Worm (Caenorhabditis elegans) whole organism, L4 larva: Measurements from ENCODE around the gene vamp-8.

ENCODE experiments used
- F10B5.3 ChIP-seq: sonication (generic microtip); optimal IDR thresholded peaks from 2 replicates; lab custom pipeline; 2016; ENCODE audit warnings: mild to moderate bottlenecking, missing genetic modification characterization, missing compliant biosample characterization
- F26F4.8 ChIP-seq: fragments of 200-800 bp; sonication (Bioruptor generic); conservative IDR thresholded peaks from 2 replicates; pipeline ENCODE4 v1.3.6; 2022; ENCODE audit warnings: missing genetic modification characterization, missing compliant biosample characterization
- Y5F2A.4 ChIP-seq: fragments of 200-800 bp; sonication (Bioruptor generic); optimal IDR thresholded peaks from 2 replicates; lab custom pipeline; 2018; ENCODE audit warnings: mild to moderate bottlenecking, missing genetic modification characterization, missing compliant biosample characterization
- aha-1 ChIP-seq: fragments of 150-350 bp; peaks from one replicate; lab custom pipeline; 2014; ENCODE audit warnings: missing biosample characterization, missing genetic modification characterization
- ceh-32 ChIP-seq: sonication (generic microtip); optimal IDR thresholded peaks from 2 replicates; lab custom pipeline; 2016; ENCODE audit warnings: mild to moderate bottlenecking, missing genetic modification characterization, missing compliant biosample characterization; ENCODE audit not compliant: poor library complexity
- ceh-44 ChIP-seq: fragments of 200-800 bp; sonication (Bioruptor generic); IDR thresholded peaks from 2 replicates; pipeline ENCODE4 v1.3.6; 2022; ENCODE audit warnings: missing genetic modification reagents, missing genetic modification characterization, missing compliant biosample characterization
- ceh-62 ChIP-seq: sonication (generic microtip); optimal IDR thresholded peaks from 2 replicates; lab custom pipeline; 2017; ENCODE audit warnings: missing biosample characterization, missing genetic modification characterization
- cey-2 ChIP-seq: sonication (generic microtip); optimal IDR thresholded peaks from 3 replicates; lab custom pipeline; 2017; ENCODE audit warnings: missing genetic modification characterization, mild to moderate bottlenecking, missing compliant biosample characterization, antibody characterized with exemption, borderline replicate concordance; ENCODE audit not compliant: insufficient read depth
- daf-16 ChIP-seq, 3 experiments: sonication (generic microtip); optimal IDR thresholded peaks; 2 replicates each; lab custom pipeline; 2016 to 2017; ENCODE audit warnings: missing genetic modification characterization in 3 of 3, missing genetic modification reagents in 3 of 3, mild to moderate bottlenecking in 2 of 3, missing compliant biosample characterization in 2 of 3, missing biosample characterization in 1 of 3, moderate library complexity in 1 of 3
- dmd-9 ChIP-seq: fragments of 200-800 bp; sonication (Bioruptor generic); IDR thresholded peaks from 2 replicates; pipeline ENCODE4 v1.3.6; 2022; ENCODE audit warnings: missing genetic modification reagents, missing genetic modification characterization, missing compliant biosample characterization
- duxl-1 ChIP-seq: sonication (generic microtip); optimal IDR thresholded peaks from 2 replicates; lab custom pipeline; 2016; ENCODE audit warnings: mild to moderate bottlenecking, missing genetic modification characterization, moderate library complexity, missing compliant biosample characterization; ENCODE audit not compliant: poor library complexity
- gei-8 ChIP-seq: fragments of 200-800 bp; sonication (Bioruptor generic); optimal IDR thresholded peaks from 2 replicates; lab custom pipeline; 2018; ENCODE audit warnings: mild to moderate bottlenecking, missing genetic modification characterization, missing compliant biosample characterization
- hlh-30 ChIP-seq: sonication (generic microtip); optimal IDR thresholded peaks from 2 replicates; lab custom pipeline; 2017; ENCODE audit warnings: antibody characterized with exemption, mild to moderate bottlenecking, missing genetic modification characterization, missing compliant biosample characterization; ENCODE audit not compliant: insufficient read depth
- lin-38 ChIP-seq: fragments of 200-800 bp; sonication (Bioruptor generic); IDR thresholded peaks from 2 replicates; pipeline ENCODE4 v1.3.6; 2022; ENCODE audit warnings: missing genetic modification reagents, missing genetic modification characterization, missing compliant biosample characterization
- lir-3 ChIP-seq: sonication (generic microtip); optimal IDR thresholded peaks from 2 replicates; lab custom pipeline; 2016; ENCODE audit warnings: mild to moderate bottlenecking, missing genetic modification characterization, missing compliant biosample characterization
- lsy-2 ChIP-seq, 2 experiments: fragments of 150-350 bp in 1 of 2; sonication (generic microtip) in 1 of 2; optimal IDR thresholded peaks; 2 replicates each; lab custom pipeline; 2014 to 2017; ENCODE audit warnings: missing biosample characterization in 2 of 2, missing genetic modification characterization in 2 of 2
- mdl-1 ChIP-seq, 2 experiments: fragments of 150-350 bp in 1 of 2; sonication (generic microtip) in 1 of 2; optimal IDR thresholded peaks; 2 replicates each; lab custom pipeline; 2014 to 2017; ENCODE audit warnings: missing biosample characterization in 2 of 2, missing genetic modification characterization in 2 of 2
- mdt-29 ChIP-seq: fragments of 200-800 bp; sonication (Bioruptor generic); IDR thresholded peaks from 2 replicates; pipeline ENCODE4 v1.3.6; 2022; ENCODE audit warnings: missing genetic modification reagents, missing genetic modification characterization, missing compliant biosample characterization
- mep-1 ChIP-seq: fragments of 150-350 bp; sonication (generic microtip); optimal IDR thresholded peaks from 3 replicates; lab custom pipeline; 2014; ENCODE audit warnings: missing biosample characterization, missing genetic modification characterization
- nhr-102 ChIP-seq: sonication (generic microtip); optimal IDR thresholded peaks from 2 replicates; lab custom pipeline; 2016; ENCODE audit warnings: mild to moderate bottlenecking, missing genetic modification characterization, moderate library complexity, missing compliant biosample characterization
- nhr-28 ChIP-seq: fragments of 150-350 bp; optimal IDR thresholded peaks from 2 replicates; lab custom pipeline; 2014; ENCODE audit warnings: missing biosample characterization, missing genetic modification characterization
- nhr-48 ChIP-seq: sonication (generic microtip); optimal IDR thresholded peaks from 2 replicates; lab custom pipeline; 2016; ENCODE audit warnings: mild to moderate bottlenecking, missing genetic modification characterization, missing compliant biosample characterization
- nhr-76 ChIP-seq: fragments of 150-350 bp; optimal IDR thresholded peaks from 2 replicates; lab custom pipeline; 2014; ENCODE audit warnings: missing biosample characterization, missing genetic modification characterization
- pha-4 ChIP-seq, 2 experiments: fragments of 150-350 bp in 1 of 2; fragments of 200-800 bp in 1 of 2; sonication (Bioruptor generic) in 1 of 2; IDR thresholded peaks in 1 of 2; optimal IDR thresholded peaks in 1 of 2; 2 replicates each; pipeline versions ENCODE4 v1.3.6 to Lab custom; 2014 to 2022; ENCODE audit warnings: missing genetic modification characterization in 2 of 2, missing genetic modification reagents in 2 of 2, missing biosample characterization in 1 of 2, missing compliant biosample characterization in 1 of 2
- pqm-1 ChIP-seq: sonication (generic microtip); optimal IDR thresholded peaks from 2 replicates; lab custom pipeline; 2017; ENCODE audit warnings: missing biosample characterization, missing genetic modification characterization
- sdz-12 ChIP-seq: fragments of 200-800 bp; sonication (Bioruptor generic); optimal IDR thresholded peaks from 2 replicates; lab custom pipeline; 2018; ENCODE audit warnings: mild to moderate bottlenecking, missing genetic modification characterization, missing compliant biosample characterization
- set-16 ChIP-seq: fragments of 200-800 bp; sonication (Bioruptor generic); IDR thresholded peaks from 2 replicates; pipeline ENCODE4 v1.3.6; 2022; ENCODE audit warnings: missing genetic modification reagents, missing genetic modification characterization, missing compliant biosample characterization
- snpc-1.2 ChIP-seq: fragments of 200-800 bp; sonication (Bioruptor generic); IDR thresholded peaks from 2 replicates; pipeline ENCODE4 v1.3.6; 2022; ENCODE audit warnings: missing genetic modification reagents, missing genetic modification characterization, missing compliant biosample characterization
- tra-1 ChIP-seq: fragments of 200-800 bp; sonication (Bioruptor generic); IDR thresholded peaks from 2 replicates; pipeline ENCODE4 v1.3.6; 2022; ENCODE audit warnings: missing genetic modification reagents, missing genetic modification characterization, missing compliant biosample characterization
- unc-130 ChIP-seq: sonication (generic microtip); optimal IDR thresholded peaks from 2 replicates; lab custom pipeline; 2016; ENCODE audit warnings: missing genetic modification reagents, missing genetic modification characterization, missing compliant biosample characterization
- unc-62 ChIP-seq, 3 experiments: fragments of 150-350 bp in 1 of 3; sonication (generic microtip); optimal IDR thresholded peaks in 2 of 3; peaks in 1 of 3; 1 replicate in 1 of 3; 2 replicates in 2 of 3; lab custom pipeline; 2014 to 2017; ENCODE audit warnings: missing biosample characterization in 3 of 3, missing genetic modification characterization in 3 of 3, missing genetic modification reagents in 3 of 3, missing genotype in 1 of 3
- ztf-7 ChIP-seq: fragments of 150-350 bp; optimal IDR thresholded peaks from 2 replicates; lab custom pipeline; 2014; ENCODE audit warnings: missing biosample characterization, missing genetic modification characterization

vamp-8 gene

ce11 chrIV:13865172-13865571 lies at the start of gene vamp-8:
vamp-8 (minus strand) TSS chrIV:13865196.
- TF ChIP-seq duxl-1 (tag; lab: Kevin White, UChicago) = no peak
- no peak for TF ChIP-seq pha-4 (GFP tag; IDR thresholded peaks at IDR 0.05; lab: Robert Waterston, UW)
- peak; percentile 91 for TF ChIP-seq pha-4 (tag; optimal IDR thresholded peaks at IDR 0.05; lab: Kevin White, UChicago)
- no peak for TF ChIP-seq pqm-1
- no peak for TF ChIP-seq F10B5.3 (tag; lab: Kevin White, UChicago)
- TF ChIP-seq nhr-28 (tag; lab: Kevin White, UChicago) = peak; percentile 76

- no peak for TF ChIP-seq dmd-9 (GFP tag; lab: Robert Waterston, UW)
- TF ChIP-seq snpc-1.2 = 0 out of 2 replicates have a peak, but pooled peaks have one; percentile 21
These were observed 47.9 kb upstream of the vamp-8 start, which contains the start of gene Y37A1A.2 for ce11 chrIV:13912929-13913328. Y37A1A.2 (minus strand) TSS chrIV:13913029.

- TF ChIP-seq Y5F2A.4 (no peak), snpc-1.2 (no peak), mdt-29 (GFP tag; lab: Robert Waterston, UW) (0 out of 2 replicates have a peak, but pooled peaks have one; percentile 47), aha-1 (tag; lab: Kevin White, UChicago) (peak; percentile 12), ztf-7 (tag; lab: Kevin White, UChicago) (no peak), F26F4.8 (no peak), nhr-28 (tag; lab: Kevin White, UChicago) (peak; percentile 78), cey-2 (tag; lab: Kevin White, UChicago) (no peak), lsy-2 (tag; optimal IDR thresholded peaks at IDR 0.05; lab: Kevin White, UChicago) (peak in 1 of 2 experiments; percentile 58), lin-38 (no peak), nhr-102 (no peak), mep-1 (tag; lab: Kevin White, UChicago) (peak; percentile 5), ceh-62 (tag; lab: Kevin White, UChicago) (no peak), tra-1 (GFP tag; lab: Robert Waterston, UW) (no peak), unc-62 (GFP tag; optimal IDR thresholded peaks at IDR 0.05 in 1 of 2; lab: Kevin White, UChicago) (peak in 1 of 2 experiments; percentile 58), unc-62 (tag; optimal IDR thresholded peaks at IDR 0.05; lab: Kevin White, UChicago) (no peak), sdz-12 (GFP tag; lab: Kevin White, UChicago) (no peak), mdl-1 (tag; optimal IDR thresholded peaks at IDR 0.05; lab: Kevin White, UChicago) (peak in 1 of 2 experiments; percentile 39), lir-3 (no peak), daf-16 (GFP tag; optimal IDR thresholded peaks at IDR 0.05; lab: Kevin White, UChicago) (no peak), daf-16 (tag; optimal IDR thresholded peaks at IDR 0.05; lab: Kevin White, UChicago) (no peak), hlh-30 (tag; lab: Kevin White, UChicago) (peak; percentile 75)
These were observed 45.9 kb upstream of the vamp-8 start for ce11 chrIV:13910931-13911330.

ce11 chrIV:13910013-13910412 lies 45.0 kb upstream of the vamp-8 start:
- peak; percentile 52; the same call in 1 of the 2 replicates for TF ChIP-seq set-16 (GFP tag; lab: Robert Waterston, UW)

- no peak for TF ChIP-seq unc-62 (GFP tag; optimal IDR thresholded peaks at IDR 0.05 in 1 of 2; lab: Kevin White, UChicago)
- TF ChIP-seq unc-62 (tag; optimal IDR thresholded peaks at IDR 0.05; lab: Kevin White, UChicago) = no peak
- no peak for TF ChIP-seq nhr-102
- no peak for TF ChIP-seq nhr-48
- TF ChIP-seq ceh-44 = no peak
- TF ChIP-seq snpc-1.2 = peak; percentile 62
These were observed 41.4 kb upstream of the vamp-8 start for ce11 chrIV:13906369-13906768.

ce11 chrIV:13902774-13903173 lies 37.8 kb upstream of the vamp-8 start, which contains the start of gene Y37A1A.3:
Y37A1A.3 (minus strand) TSS chrIV:13902874.
- TF ChIP-seq unc-130 (GFP tag; lab: Kevin White, UChicago) (no peak), lir-3 (no peak), nhr-76 (tag; lab: Kevin White, UChicago) (no peak), gei-8 (GFP tag; lab: Kevin White, UChicago) (no peak), ceh-32 (no peak)
- TF ChIP-seq, all 104 proteins: peak for 0
